Fruit fly (Drosophila melanogaster) whole organism: ENCODE measurements around the gene Polr2D.

Experiments
- CG8478 ChIP-seq: fragments of >200 bp; optimal IDR thresholded peaks from 2 replicates; lab custom pipeline; 2018; ENCODE audit warnings: inconsistent platforms
- Dll ChIP-seq: fragments of >200 bp; optimal IDR thresholded peaks from 2 replicates; lab custom pipeline; 2017
- EcR ChIP-seq, 2 experiments: fragments of >200 bp; optimal IDR thresholded peaks; 2 replicates each; lab custom pipeline; 2017; ENCODE audit warnings: missing biosample characterization in 2 of 2, missing genetic modification characterization in 2 of 2, missing genetic modification reagents in 2 of 2
- pan ChIP-seq: fragments of >200 bp; optimal IDR thresholded peaks from 2 replicates; lab custom pipeline; 2017
- psq ChIP-seq: fragments of >200 bp; optimal IDR thresholded peaks from 2 replicates; lab custom pipeline; 2017
- usp ChIP-seq: fragments of >200 bp; optimal IDR thresholded peaks from 2 replicates; lab custom pipeline; 2017; ENCODE audit warnings: missing biosample characterization, missing genetic modification characterization, mixed read lengths

Gene Polr2D

DNA sequence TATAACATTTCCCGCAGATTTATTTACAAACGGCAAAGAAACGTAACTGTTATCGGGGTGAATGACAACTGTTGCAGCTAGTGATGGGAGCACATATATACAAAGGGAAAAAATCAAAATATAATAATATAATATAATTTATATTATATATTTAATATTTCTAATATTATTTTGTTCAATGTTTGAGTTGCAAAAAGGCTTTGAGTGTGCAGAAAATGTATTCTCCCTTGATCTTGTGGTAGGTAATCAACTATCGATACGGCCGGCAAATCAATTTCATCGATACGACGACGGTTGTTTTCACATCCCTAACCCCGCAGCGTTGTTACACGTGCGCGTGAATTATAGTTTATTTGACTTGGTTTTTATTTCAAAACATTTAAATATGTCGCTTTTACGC is 31.9 kb downstream of the Polr2D start, which contains the start of the genes mTerf5 and Non3:
Gene mTerf5 (minus strand): TSS at position 249 of the 400 bp plus-strand sequence.
Gene Non3 (plus strand): TSS at position 289 of the 400 bp plus-strand sequence.
- TF ChIP-seq Dll (lab: Kevin White, UChicago) (no peak), CG8478 (lab: Kevin White, UChicago) (no peak), pan (lab: Kevin White, UChicago) (no peak), EcR (GFP tag; optimal IDR thresholded peaks at IDR 0.05; lab: Kevin White, UChicago) (no peak), usp (GFP tag; lab: Kevin White, UChicago) (no peak), psq (lab: Kevin White, UChicago) (no peak)

- TF ChIP-seq CG8478 (lab: Kevin White, UChicago): no peak
- no peak for TF ChIP-seq psq (lab: Kevin White, UChicago)
- no peak for TF ChIP-seq EcR (GFP tag; optimal IDR thresholded peaks at IDR 0.05; lab: Kevin White, UChicago)
- no peak for TF ChIP-seq pan (lab: Kevin White, UChicago)
- no peak for TF ChIP-seq Dll (lab: Kevin White, UChicago)
- no peak for TF ChIP-seq usp (GFP tag; lab: Kevin White, UChicago)
Observed at dm6 chr3R:18220211-18220749, 35.0 kb downstream of the Polr2D start, which contains the start of the genes CG7988 and CG7183. Gene CG7988 (plus strand): TSS chr3R:18220526. Gene CG7183 (minus strand): TSS chr3R:18220699.

- TF ChIP-seq CG8478 (lab: Kevin White, UChicago) (no peak), Dll (lab: Kevin White, UChicago) (no peak), psq (lab: Kevin White, UChicago) (no peak), pan (lab: Kevin White, UChicago) (no peak), usp (GFP tag; lab: Kevin White, UChicago) (no peak), EcR (GFP tag; optimal IDR thresholded peaks at IDR 0.05; lab: Kevin White, UChicago) (no peak)
Observed at dm6 chr3R:18215900-18216299, 39.4 kb downstream of the Polr2D start, which contains the start of gene CG14314. Gene CG14314 (plus strand): TSS chr3R:18216142.

DNA sequence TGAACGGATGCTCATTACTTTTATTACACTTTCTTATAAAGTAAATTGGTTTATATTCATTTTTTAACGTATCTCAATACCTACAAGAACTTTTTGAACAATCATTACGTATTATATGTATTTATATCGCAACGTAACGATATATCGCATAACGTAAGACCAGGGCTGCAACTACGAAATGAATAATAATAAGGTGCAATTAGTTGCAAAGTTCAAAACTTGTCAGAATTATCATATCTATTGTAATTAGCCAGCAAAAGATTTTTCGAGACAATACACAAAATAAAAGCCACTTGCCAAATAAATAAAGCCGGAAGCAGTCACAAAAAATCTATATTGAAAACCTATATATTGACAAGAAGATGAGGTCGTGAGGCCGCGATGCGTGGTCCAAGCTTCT is 40.0 kb downstream of the Polr2D start:
- no peak for TF ChIP-seq psq (lab: Kevin White, UChicago)
- no peak for TF ChIP-seq EcR (GFP tag; optimal IDR thresholded peaks at IDR 0.05; lab: Kevin White, UChicago)
- TF ChIP-seq usp (GFP tag; lab: Kevin White, UChicago): no peak
- TF ChIP-seq Dll (lab: Kevin White, UChicago): no peak
- no peak for TF ChIP-seq CG8478 (lab: Kevin White, UChicago)
- no peak for TF ChIP-seq pan (lab: Kevin White, UChicago)

DNA sequence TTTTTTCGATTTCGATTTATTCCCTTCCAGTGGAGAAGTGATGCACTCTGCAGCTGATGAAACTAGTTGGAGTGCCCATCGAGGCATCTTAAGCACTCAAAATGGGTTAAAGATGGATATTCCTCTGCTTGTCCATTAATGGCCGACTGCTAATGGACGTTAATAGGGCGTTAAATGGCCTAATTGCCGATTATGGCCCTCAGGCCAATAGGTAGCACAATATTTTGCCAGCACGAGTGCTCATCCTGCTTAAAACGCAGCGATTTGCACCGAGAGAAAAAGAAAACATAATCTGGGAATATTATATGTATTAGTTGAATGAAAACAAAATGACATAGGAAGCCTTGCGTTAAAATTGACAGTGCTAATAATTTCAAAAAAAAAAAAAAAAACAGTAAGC is 46.8 kb downstream of the Polr2D start, which contains the start of gene CG44158:
Gene CG44158 (plus strand): TSS at position 301 of the 400 bp plus-strand sequence.
- TF ChIP-seq usp (GFP tag; lab: Kevin White, UChicago) (no peak), pan (lab: Kevin White, UChicago) (no peak), psq (lab: Kevin White, UChicago) (no peak), EcR (GFP tag; optimal IDR thresholded peaks at IDR 0.05; lab: Kevin White, UChicago) (no peak), Dll (lab: Kevin White, UChicago) (no peak), CG8478 (lab: Kevin White, UChicago) (no peak)
